Fruit fly (Drosophila melanogaster) S2 (cell line): ENCODE measurements around the gene CG10116.

Source experiments
- CG8478 ChIP-seq: fragments of >200 bp; optimal IDR thresholded peaks from 2 replicates; lab custom pipeline; 2018
- CTCF ChIP-seq, 2 experiments: fragments of >200 bp; optimal IDR thresholded peaks; 2 replicates each; lab custom pipeline; 2018

DNA sequence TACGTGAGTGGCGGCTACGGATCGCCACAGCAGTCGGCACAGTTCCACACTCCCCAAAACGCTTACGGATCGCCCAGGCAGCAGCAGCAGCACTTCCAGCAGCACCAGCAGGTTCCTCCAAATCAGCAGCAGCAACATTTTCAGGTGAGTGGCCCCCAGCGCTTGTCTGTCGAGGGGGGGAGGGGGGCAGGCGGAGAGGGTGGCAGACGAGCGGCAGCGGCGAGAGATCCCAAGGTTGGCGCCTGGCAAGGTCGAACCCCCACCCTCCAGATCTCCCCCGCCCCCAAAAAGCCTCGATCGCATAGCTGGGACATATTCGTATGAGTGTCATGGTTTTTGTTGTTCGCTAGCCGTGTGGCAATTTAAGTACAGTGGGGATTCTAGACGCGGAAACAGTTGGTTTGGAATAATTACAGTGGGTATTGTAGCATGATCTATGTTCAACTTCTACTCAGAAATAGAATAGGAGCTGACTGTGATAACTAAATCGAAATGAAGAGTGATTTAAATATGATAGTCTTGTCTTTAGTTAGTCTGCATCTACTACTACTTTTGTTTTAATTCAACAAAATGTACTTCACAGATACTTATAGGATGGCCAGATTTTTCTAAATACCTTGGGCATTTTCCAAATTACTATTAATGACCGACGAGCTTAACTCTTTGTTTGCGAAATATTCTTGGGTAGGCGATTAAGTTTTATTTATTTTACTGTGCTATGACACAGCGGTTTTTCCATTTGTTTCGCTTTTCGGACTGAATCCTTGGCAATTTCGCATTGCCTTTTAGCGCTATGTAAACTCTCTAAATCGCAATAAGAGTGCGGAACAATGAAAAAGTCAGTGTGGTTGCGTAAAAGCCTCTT is 21.5 kb upstream of the CG10116 start:
- TF ChIP-seq CG8478 (no peak), CTCF (optimal IDR thresholded peaks at IDR 0.05; lab: Kevin White, UChicago) (no peak)
